Fruit fly (Drosophila melanogaster) Kc167 (cell line): ENCODE data around the gene NT1.

Experiments
- Myc ChIP-seq: fragments of >200 bp; optimal IDR thresholded peaks from 2 replicates; lab custom pipeline; 2017; ENCODE audit warnings: missing external identifiers
- Sin3A ChIP-seq: fragments of >200 bp; optimal IDR thresholded peaks from 2 replicates; lab custom pipeline; 2018; ENCODE audit warnings: missing external identifiers
- h ChIP-seq: fragments of >200 bp; optimal IDR thresholded peaks from 3 replicates; lab custom pipeline; 2018; ENCODE audit warnings: missing external identifiers
- insv ChIP-seq: fragments of >200 bp; optimal IDR thresholded peaks from 3 replicates; lab custom pipeline; 2018; ENCODE audit warnings: missing external identifiers
- psq ChIP-seq: fragments of >200 bp; optimal IDR thresholded peaks from 2 replicates; lab custom pipeline; 2017; ENCODE audit warnings: missing external identifiers
- ttk ChIP-seq: sonication (Bioruptor generic); optimal IDR thresholded peaks from 2 replicates; lab custom pipeline; 2017; ENCODE audit warnings: missing external identifiers

NT1 gene

dm6 chr3L:4545138-4545537, 36.9 kb upstream of the NT1 start:
- TF ChIP-seq h (lab: Kevin White, UChicago) (no peak), Sin3A (lab: Kevin White, UChicago) (no peak), psq (lab: Kevin White, UChicago) (no peak), Myc (lab: Kevin White, UChicago) (no peak), ttk (lab: Kevin White, UChicago) (no peak), insv (no peak)

dm6 chr3L:4544633-4545032, 36.4 kb upstream of the NT1 start:
- TF ChIP-seq Sin3A (lab: Kevin White, UChicago), result no peak
- TF ChIP-seq insv, result no peak
- TF ChIP-seq h (lab: Kevin White, UChicago), result no peak
- TF ChIP-seq ttk (lab: Kevin White, UChicago), result no peak
- no peak for TF ChIP-seq Myc (lab: Kevin White, UChicago)
- TF ChIP-seq psq (lab: Kevin White, UChicago), result no peak

DNA sequence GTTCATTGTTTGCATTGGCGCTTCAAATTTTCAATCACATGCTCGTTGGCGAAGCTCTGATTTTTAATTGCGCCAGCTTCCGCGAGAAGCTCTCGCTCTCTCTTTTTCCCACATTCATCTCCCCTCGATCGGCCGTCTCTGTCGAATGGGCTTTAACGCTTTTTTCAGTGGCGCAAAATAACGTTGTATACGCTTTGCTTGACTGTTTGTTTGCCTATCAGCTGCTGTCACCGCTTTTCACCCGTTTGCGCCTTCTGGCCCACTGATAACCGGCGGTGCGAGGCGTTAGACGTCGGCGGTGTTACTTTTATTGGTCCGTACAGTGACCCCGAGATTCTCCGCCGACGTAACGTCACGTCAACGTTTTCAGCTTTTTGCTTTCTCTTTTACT, 35.6 kb upstream of the NT1 start:
- TF ChIP-seq psq (lab: Kevin White, UChicago), result no peak
- TF ChIP-seq ttk (lab: Kevin White, UChicago), result no peak
- no peak for TF ChIP-seq Myc (lab: Kevin White, UChicago)

DNA sequence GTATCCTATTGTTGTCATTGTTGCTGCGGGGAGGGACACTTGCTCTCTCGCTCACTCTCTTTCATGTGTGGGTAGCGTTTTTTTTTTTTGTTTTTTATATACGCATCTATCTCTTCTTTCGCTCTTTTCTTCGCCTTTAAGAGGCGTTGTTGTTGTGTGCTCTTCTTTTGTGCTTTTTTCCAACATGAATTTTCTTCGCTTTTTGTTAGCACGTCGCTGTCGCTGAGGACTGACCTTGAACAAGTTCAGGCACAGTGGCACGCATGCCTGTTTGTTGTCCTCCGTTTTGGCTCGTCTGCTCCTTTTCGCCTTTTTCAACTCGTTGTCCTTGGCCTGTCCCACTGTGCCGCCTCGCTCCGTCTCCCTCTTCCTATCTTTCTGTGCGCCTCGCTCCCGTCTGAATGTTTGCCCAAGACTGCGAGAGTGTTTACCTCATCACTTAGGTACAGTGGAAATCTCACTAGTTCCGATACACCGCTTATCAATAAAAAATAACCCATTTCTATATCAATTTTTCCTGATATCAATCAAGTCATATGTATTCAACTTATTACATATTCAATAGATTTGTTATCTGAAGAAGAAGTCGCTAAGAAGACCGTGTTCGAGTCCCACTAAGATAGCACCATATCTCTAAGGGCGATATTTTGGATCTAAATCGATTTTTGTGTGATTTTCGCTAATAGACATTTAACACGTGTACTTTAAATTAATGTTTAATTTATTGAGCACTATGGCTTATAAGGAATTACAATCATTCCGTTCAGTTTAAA, 35.0 kb upstream of the NT1 start:
- no peak for TF ChIP-seq psq (lab: Kevin White, UChicago)

DNA sequence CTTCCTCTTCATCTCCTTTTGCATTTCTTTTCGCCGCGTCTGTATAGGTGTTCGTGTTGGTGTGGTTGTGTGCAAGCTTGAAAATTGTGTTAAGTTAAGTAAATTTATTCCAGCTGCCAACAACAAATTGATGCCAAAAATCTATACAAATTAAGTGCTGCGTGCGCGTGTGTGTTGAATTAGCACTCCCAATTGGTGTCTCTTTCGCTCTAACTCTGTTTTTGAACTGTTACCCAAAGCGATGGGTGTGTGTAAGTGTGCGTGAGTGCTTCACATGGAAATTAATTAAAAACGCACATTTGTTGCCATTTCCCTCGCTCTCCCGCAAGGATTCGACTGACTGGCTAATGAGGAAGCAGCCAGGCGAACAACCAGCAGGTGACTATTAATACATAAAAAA, 34.3 kb upstream of the NT1 start:
- no peak for TF ChIP-seq h (lab: Kevin White, UChicago)
- TF ChIP-seq ttk (lab: Kevin White, UChicago), result no peak
- no peak for TF ChIP-seq Sin3A (lab: Kevin White, UChicago)
- no peak for TF ChIP-seq Myc (lab: Kevin White, UChicago)
- no peak for TF ChIP-seq psq (lab: Kevin White, UChicago)
- TF ChIP-seq insv, result no peak

dm6 chr3L:4541573-4542371, 33.5 kb upstream of the NT1 start, which contains the start of gene CG11357:
TSS of gene CG11357 (plus strand) at chr3L:4542051.
- TF ChIP-seq ttk (lab: Kevin White, UChicago), result no peak
- no peak for TF ChIP-seq psq (lab: Kevin White, UChicago)
- TF ChIP-seq Myc (lab: Kevin White, UChicago), result no peak
- no peak for TF ChIP-seq insv
- TF ChIP-seq Sin3A (lab: Kevin White, UChicago), result no peak
- no peak for TF ChIP-seq h (lab: Kevin White, UChicago)

- TF ChIP-seq psq (lab: Kevin White, UChicago) (no peak), h (lab: Kevin White, UChicago) (no peak), Sin3A (lab: Kevin White, UChicago) (no peak), insv (no peak)
Measured at dm6 chr3L:4541070-4541469, 32.8 kb upstream of the NT1 start, which contains the start of gene CG32243. TSS of gene CG32243 (minus strand) at chr3L:4541244.

dm6 chr3L:4534481-4534880, 26.2 kb upstream of the NT1 start:
- TF ChIP-seq ttk (lab: Kevin White, UChicago) (no peak), Myc (lab: Kevin White, UChicago) (no peak), h (lab: Kevin White, UChicago) (no peak), insv (no peak), Sin3A (lab: Kevin White, UChicago) (no peak), psq (lab: Kevin White, UChicago) (no peak)

dm6 chr3L:4533941-4534340, 25.7 kb upstream of the NT1 start:
- TF ChIP-seq insv, result no peak
- no peak for TF ChIP-seq Myc (lab: Kevin White, UChicago)
- no peak for TF ChIP-seq Sin3A (lab: Kevin White, UChicago)
- TF ChIP-seq h (lab: Kevin White, UChicago), result no peak
- TF ChIP-seq psq (lab: Kevin White, UChicago), result no peak
- no peak for TF ChIP-seq ttk (lab: Kevin White, UChicago)

dm6 chr3L:4532841-4533619, 24.8 kb upstream of the NT1 start, which contains the start of gene CG11353:
TSS of gene CG11353 (plus strand) at chr3L:4533170.
- TF ChIP-seq Sin3A (lab: Kevin White, UChicago) (no peak), psq (lab: Kevin White, UChicago) (no peak), ttk (lab: Kevin White, UChicago) (no peak), Myc (lab: Kevin White, UChicago) (no peak), insv (no peak), h (lab: Kevin White, UChicago) (no peak)

DNA sequence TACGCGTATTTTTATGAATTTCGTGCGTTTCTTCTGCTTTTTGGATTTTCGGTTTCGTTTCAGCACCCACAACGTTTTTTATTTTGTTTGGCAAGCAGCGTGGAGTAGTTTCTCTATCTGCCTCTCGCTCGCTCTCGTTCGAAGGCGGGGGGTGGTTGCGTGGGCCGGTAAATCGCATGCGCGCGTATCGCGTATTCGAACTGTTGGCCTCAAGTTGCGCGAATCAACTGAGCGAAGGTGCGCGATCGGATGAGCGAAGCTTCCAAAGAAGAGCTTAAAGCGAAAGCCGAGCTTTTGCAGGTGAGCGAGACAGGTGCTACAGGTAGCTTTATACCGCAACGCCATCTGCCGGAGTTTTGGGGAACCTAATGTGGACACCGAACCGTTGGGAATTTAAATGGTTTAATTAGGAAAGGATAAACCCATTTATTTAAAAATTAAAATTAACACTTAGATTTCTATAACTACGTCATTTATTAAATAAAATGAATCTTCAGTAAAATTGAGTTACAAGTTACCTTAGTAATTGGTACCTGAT, 23.8 kb upstream of the NT1 start, which contains the start of gene Tie:
Gene Tie, minus strand, starts transcription at position 205 of the 538 bp plus-strand sequence.
- TF ChIP-seq Sin3A (lab: Kevin White, UChicago), result no peak
- no peak for TF ChIP-seq insv
- no peak for TF ChIP-seq psq (lab: Kevin White, UChicago)
- TF ChIP-seq Myc (lab: Kevin White, UChicago), result no peak
- no peak for TF ChIP-seq h (lab: Kevin White, UChicago)
- TF ChIP-seq ttk (lab: Kevin White, UChicago), result no peak
